Fruit fly (Drosophila melanogaster) whole organism, embryonic: ENCODE data around the gene Agpat4.
A peak's percentile ranks its signal among the peaks of the same experiment; 100 is the strongest.

Experiments
- Atf6 ChIP-seq: fragments of 200-800 bp; sonication (Bioruptor generic); IDR thresholded peaks from 2 replicates; pipeline ENCODE4 v1.3.6; 2022; ENCODE audit warnings: missing biosample characterization, missing genetic modification characterization
- B-H2 ChIP-seq: fragments of 200-800 bp; sonication (Bioruptor generic); optimal IDR thresholded peaks from 2 replicates; lab custom pipeline; 2018; ENCODE audit warnings: missing biosample characterization, mild to moderate bottlenecking, missing genetic modification characterization
- BEAF-32 ChIP-seq: fragments of 200-800 bp; sonication (Bioruptor generic); optimal IDR thresholded peaks from 3 replicates; lab custom pipeline; 2017; ENCODE audit warnings: missing biosample characterization, missing genetic modification characterization, mild to moderate bottlenecking, moderate library complexity, missing genetic modification reagents
- CG10321 ChIP-seq: fragments of 200-800 bp; sonication (Bioruptor generic); IDR thresholded peaks from 2 replicates; pipeline ENCODE4 v1.3.6; 2022; ENCODE audit warnings: missing biosample characterization, missing genetic modification characterization
- CG10543 ChIP-seq: fragments of 200-800 bp; sonication (Bioruptor generic); optimal IDR thresholded peaks from 3 replicates; lab custom pipeline; 2017; ENCODE audit warnings: missing biosample characterization, mild to moderate bottlenecking, missing genetic modification characterization, moderate library complexity
- CG12071 ChIP-seq: fragments of 200-800 bp; sonication (Bioruptor generic); optimal IDR thresholded peaks from 3 replicates; lab custom pipeline; 2018; ENCODE audit warnings: missing biosample characterization, mild to moderate bottlenecking, missing genetic modification characterization
- CG14050 ChIP-seq: fragments of 200-800 bp; sonication (Bioruptor generic); IDR thresholded peaks from 3 replicates; pipeline ENCODE4 v1.3.6; 2022; ENCODE audit warnings: missing biosample characterization, missing genetic modification characterization
- CG14441 ChIP-seq: fragments of 200-800 bp; sonication (Bioruptor generic); IDR thresholded peaks from 2 replicates; pipeline ENCODE4 v1.3.6; 2022; ENCODE audit warnings: missing biosample characterization, missing genetic modification characterization
- CG15696 ChIP-seq: fragments of 200-800 bp; sonication (Bioruptor generic); optimal IDR thresholded peaks from 2 replicates; lab custom pipeline; 2019; ENCODE audit warnings: missing biosample characterization, mild to moderate bottlenecking, missing genetic modification characterization, moderate library complexity
- CG1792 ChIP-seq: fragments of 200-800 bp; sonication (Bioruptor generic); optimal IDR thresholded peaks from 2 replicates; lab custom pipeline; 2016; ENCODE audit warnings: missing biosample characterization, missing genetic modification characterization
- CG18599 ChIP-seq: fragments of 200-800 bp; sonication (Bioruptor generic); optimal IDR thresholded peaks from 3 replicates; lab custom pipeline; 2017; ENCODE audit warnings: missing biosample characterization, missing genetic modification characterization, mild to moderate bottlenecking, moderate library complexity, missing genetic modification reagents
- CG2889 ChIP-seq: fragments of 200-800 bp; sonication (Bioruptor generic); IDR thresholded peaks from 3 replicates; pipeline ENCODE4 v1.3.6; 2022; ENCODE audit warnings: missing biosample characterization, missing genetic modification characterization
- CG30403 ChIP-seq: fragments of 200-800 bp; sonication (Bioruptor generic); optimal IDR thresholded peaks from 3 replicates; lab custom pipeline; 2016; ENCODE audit warnings: missing biosample characterization, missing genetic modification characterization
- CG31224 ChIP-seq: fragments of 200-800 bp; sonication (Bioruptor generic); IDR thresholded peaks from 2 replicates; pipeline ENCODE4 v1.3.6; 2022; ENCODE audit warnings: missing biosample characterization, missing genetic modification characterization
- CG3838 ChIP-seq: fragments of 200-800 bp; sonication (Bioruptor generic); optimal IDR thresholded peaks from 3 replicates; lab custom pipeline; 2016; ENCODE audit warnings: missing biosample characterization, missing genetic modification characterization
- CG42726 ChIP-seq: fragments of 200-800 bp; sonication (Bioruptor generic); IDR thresholded peaks from 2 replicates; pipeline ENCODE4 v1.3.6; 2022; ENCODE audit warnings: missing biosample characterization, missing genetic modification characterization; ENCODE audit not compliant: partially characterized antibody
- CG7357 ChIP-seq: fragments of 200-800 bp; sonication (Bioruptor generic); IDR thresholded peaks from 3 replicates; pipeline ENCODE4 v1.3.6; 2022; ENCODE audit warnings: missing biosample characterization, missing genetic modification characterization
- CG7839 ChIP-seq: fragments of 200-800 bp; sonication (Bioruptor generic); optimal IDR thresholded peaks from 3 replicates; lab custom pipeline; 2018; ENCODE audit warnings: missing biosample characterization, mild to moderate bottlenecking, missing genetic modification characterization, moderate library complexity
- CG8290 ChIP-seq, 3 experiments: fragments of 200-800 bp; sonication (Bioruptor generic); optimal IDR thresholded peaks; 2 replicates each; lab custom pipeline; 2016 to 2019; ENCODE audit warnings: missing biosample characterization in 3 of 3, missing genetic modification characterization in 3 of 3, mild to moderate bottlenecking in 2 of 3, moderate library complexity in 1 of 3
- CHES-1-like ChIP-seq: fragments of 200-800 bp; sonication (Bioruptor generic); optimal IDR thresholded peaks from 2 replicates; lab custom pipeline; 2016; ENCODE audit warnings: missing biosample characterization, missing genetic modification characterization
- CTCF ChIP-seq: fragments of 200-800 bp; sonication (Bioruptor generic); optimal IDR thresholded peaks from 2 replicates; lab custom pipeline; 2017; ENCODE audit warnings: missing biosample characterization, mild to moderate bottlenecking, missing genetic modification characterization, moderate library complexity
- Chrac-16 ChIP-seq: fragments of 200-800 bp; sonication (Bioruptor generic); optimal IDR thresholded peaks from 3 replicates; lab custom pipeline; 2016; ENCODE audit warnings: missing biosample characterization, missing genetic modification characterization
- CrebB ChIP-seq: fragments of 200-800 bp; sonication (Bioruptor generic); optimal IDR thresholded peaks from 3 replicates; lab custom pipeline; 2018; ENCODE audit warnings: missing biosample characterization, mild to moderate bottlenecking, missing genetic modification characterization
- D ChIP-seq, 2 experiments: fragments of 200-800 bp in 1 of 2; fragments of >200 bp in 1 of 2; sonication (Bioruptor generic) in 1 of 2; optimal IDR thresholded peaks; 2 replicates in 1 of 2; 3 replicates in 1 of 2; lab custom pipeline; 2017; ENCODE audit warnings: mild to moderate bottlenecking in 1 of 2, missing biosample characterization in 1 of 2, missing genetic modification characterization in 1 of 2, missing genetic modification reagents in 1 of 2
- Dll ChIP-seq: fragments of 200-800 bp; sonication (Bioruptor generic); IDR thresholded peaks from 4 replicates; pipeline ENCODE4 v1.3.6; 2022; ENCODE audit warnings: missing biosample characterization, missing genetic modification characterization; ENCODE audit not compliant: partially characterized antibody
- GATAe ChIP-seq: fragments of 200-800 bp; sonication (Bioruptor generic); conservative IDR thresholded peaks from 2 replicates; pipeline ENCODE4 v1.3.6; 2022; ENCODE audit warnings: missing biosample characterization, missing genetic modification characterization
- Hr3 ChIP-seq: fragments of 200-800 bp; sonication (Bioruptor generic); optimal IDR thresholded peaks from 3 replicates; lab custom pipeline; 2016; ENCODE audit warnings: missing biosample characterization, missing genetic modification characterization
- Pdp1 ChIP-seq, 2 experiments: fragments of 200-800 bp; sonication (Bioruptor generic); optimal IDR thresholded peaks; 3 replicates each; lab custom pipeline; 2016; ENCODE audit warnings: missing biosample characterization in 2 of 2, missing genetic modification characterization in 2 of 2, mild to moderate bottlenecking in 1 of 2, moderate library complexity in 1 of 2
- bigmax ChIP-seq: fragments of 200-800 bp; sonication (Bioruptor generic); optimal IDR thresholded peaks from 2 replicates; lab custom pipeline; 2018; ENCODE audit warnings: missing biosample characterization, mild to moderate bottlenecking, missing genetic modification characterization
- chinmo ChIP-seq: fragments of 200-800 bp; sonication (Bioruptor generic); IDR thresholded peaks from 4 replicates; pipeline ENCODE4 v1.3.6; 2022; ENCODE audit warnings: missing biosample characterization, missing genetic modification characterization; ENCODE audit not compliant: partially characterized antibody
- croc ChIP-seq: fragments of 200-800 bp; sonication (Bioruptor generic); conservative IDR thresholded peaks from 3 replicates; pipeline ENCODE4 v1.3.6; 2022; ENCODE audit warnings: missing biosample characterization, missing genetic modification characterization
- crp ChIP-seq, 2 experiments: fragments of 200-800 bp; sonication (Bioruptor generic); optimal IDR thresholded peaks; 2 replicates in 1 of 2; 3 replicates in 1 of 2; lab custom pipeline; 2017; ENCODE audit warnings: missing biosample characterization in 2 of 2, missing genetic modification characterization in 2 of 2, mild to moderate bottlenecking in 1 of 2, moderate library complexity in 1 of 2
- ems ChIP-seq: fragments of 200-800 bp; sonication (Bioruptor generic); optimal IDR thresholded peaks from 3 replicates; lab custom pipeline; 2016; ENCODE audit warnings: missing biosample characterization, missing genetic modification characterization
- exex ChIP-seq: fragments of 200-800 bp; sonication (Bioruptor generic); optimal IDR thresholded peaks from 4 replicates; lab custom pipeline; 2018; ENCODE audit warnings: missing biosample characterization, mild to moderate bottlenecking, missing genetic modification characterization, moderate library complexity
- maf-S ChIP-seq: fragments of 200-800 bp; sonication (Bioruptor generic); optimal IDR thresholded peaks from 2 replicates; lab custom pipeline; 2016; ENCODE audit warnings: missing biosample characterization, missing genetic modification characterization
- onecut ChIP-seq: fragments of 200-800 bp; sonication (Bioruptor generic); IDR thresholded peaks from 2 replicates; pipeline ENCODE4 v1.3.6; 2022; ENCODE audit warnings: missing biosample characterization, missing genetic modification characterization
- phol ChIP-seq: fragments of 200-800 bp; sonication (Bioruptor generic); optimal IDR thresholded peaks from 3 replicates; lab custom pipeline; 2018; ENCODE audit warnings: missing biosample characterization, mild to moderate bottlenecking, missing genetic modification characterization, moderate library complexity
- pita ChIP-seq: fragments of 200-800 bp; sonication (Bioruptor generic); optimal IDR thresholded peaks from 2 replicates; lab custom pipeline; 2017; ENCODE audit warnings: missing biosample characterization, mild to moderate bottlenecking, missing genetic modification characterization
- repo ChIP-seq: fragments of 200-800 bp; sonication (Bioruptor generic); optimal IDR thresholded peaks from 2 replicates; lab custom pipeline; 2016; ENCODE audit warnings: missing biosample characterization, missing genetic modification characterization
- scrt ChIP-seq: fragments of 200-800 bp; sonication (Bioruptor generic); optimal IDR thresholded peaks from 2 replicates; lab custom pipeline; 2018; ENCODE audit warnings: missing biosample characterization, mild to moderate bottlenecking, missing genetic modification characterization, moderate library complexity
- sd ChIP-seq: fragments of 200-800 bp; sonication (Bioruptor generic); optimal IDR thresholded peaks from 3 replicates; lab custom pipeline; 2018; ENCODE audit warnings: missing biosample characterization, mild to moderate bottlenecking, missing genetic modification characterization, moderate library complexity
- sug ChIP-seq: fragments of 200-800 bp; optimal IDR thresholded peaks from 2 replicates; lab custom pipeline; 2019; ENCODE audit warnings: missing biosample characterization, mild to moderate bottlenecking, missing genetic modification characterization, moderate library complexity
- tna ChIP-seq: fragments of 200-800 bp; sonication (Bioruptor generic); IDR thresholded peaks from 2 replicates; pipeline ENCODE4 v1.3.6; 2022; ENCODE audit warnings: missing biosample characterization, missing genetic modification characterization; ENCODE audit not compliant: partially characterized antibody
- trh ChIP-seq: fragments of 200-800 bp; sonication (Bioruptor generic); optimal IDR thresholded peaks from 2 replicates; lab custom pipeline; 2016; ENCODE audit warnings: missing biosample characterization, missing genetic modification characterization
- tx ChIP-seq: fragments of 200-800 bp; sonication (Bioruptor generic); optimal IDR thresholded peaks from 2 replicates; lab custom pipeline; 2016; ENCODE audit warnings: missing biosample characterization, missing genetic modification characterization
- vnd ChIP-seq: fragments of 200-800 bp; sonication (Bioruptor generic); IDR thresholded peaks from 3 replicates; pipeline ENCODE4 v1.3.6; 2022; ENCODE audit warnings: missing biosample characterization, missing genetic modification characterization; ENCODE audit not compliant: partially characterized antibody
- z ChIP-seq: fragments of 200-800 bp; sonication (Bioruptor generic); IDR thresholded peaks from 3 replicates; pipeline ENCODE4 v1.3.6; 2022; ENCODE audit warnings: missing biosample characterization, missing genetic modification characterization

The Agpat4 gene

DNA sequence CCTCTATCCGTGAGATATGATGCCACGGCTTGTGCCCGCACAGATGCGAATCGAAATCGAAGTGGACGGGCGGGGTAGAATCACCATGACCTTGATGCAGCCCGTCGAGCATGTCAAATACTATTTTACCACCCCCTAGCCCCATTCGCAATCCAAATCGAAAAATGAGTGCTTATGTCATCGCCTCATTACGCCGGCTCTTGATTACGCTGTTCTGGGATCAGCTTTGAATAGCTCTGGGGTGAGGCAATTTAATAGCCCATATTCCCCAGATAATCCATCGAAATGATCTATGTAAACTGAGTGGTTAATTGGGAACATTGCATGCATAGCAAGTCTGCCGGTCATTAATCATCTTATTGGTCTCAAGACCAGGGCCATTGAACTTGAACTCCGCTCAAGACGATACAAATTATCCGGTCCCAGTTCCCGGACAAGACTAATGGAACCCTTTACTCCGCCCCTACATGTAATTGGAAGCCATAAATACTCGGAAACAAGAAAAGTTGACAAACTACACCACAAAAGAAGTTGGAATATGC lies 24.1 kb downstream of the Agpat4 start:
- TF ChIP-seq repo (GFP tag; lab: Kevin White, UChicago): no peak
- peak in 1 of 2 experiments; percentile 90 for TF ChIP-seq Pdp1 (GFP tag; optimal IDR thresholded peaks at IDR 0.05; lab: Kevin White, UChicago)
- no peak for TF ChIP-seq bigmax (GFP tag; lab: Kevin White, UChicago)
- TF ChIP-seq sd (tag; lab: Kevin White, UChicago): no peak
- TF ChIP-seq Chrac-16 (GFP tag; lab: Kevin White, UChicago): no peak
- no peak for TF ChIP-seq CG7839 (tag; lab: Kevin White, UChicago)
- no peak for TF ChIP-seq tx
- TF ChIP-seq CG2889 (GFP tag; lab: Robert Waterston, UW): no peak
- TF ChIP-seq tna (GFP tag; lab: Robert Waterston, UW): no peak
- no peak for TF ChIP-seq CG14050 (GFP tag; lab: Robert Waterston, UW)
- TF ChIP-seq CG14441 (GFP tag; lab: Robert Waterston, UW): 0 out of 2 replicates have a peak, but pooled peaks have one; percentile 34
- TF ChIP-seq D (optimal IDR thresholded peaks at IDR 0.05; lab: Kevin White, UChicago): no peak
- no peak for TF ChIP-seq D (GFP tag; optimal IDR thresholded peaks at IDR 0.05; lab: Kevin White, UChicago)
- TF ChIP-seq z (GFP tag; lab: Robert Waterston, UW): no peak

DNA sequence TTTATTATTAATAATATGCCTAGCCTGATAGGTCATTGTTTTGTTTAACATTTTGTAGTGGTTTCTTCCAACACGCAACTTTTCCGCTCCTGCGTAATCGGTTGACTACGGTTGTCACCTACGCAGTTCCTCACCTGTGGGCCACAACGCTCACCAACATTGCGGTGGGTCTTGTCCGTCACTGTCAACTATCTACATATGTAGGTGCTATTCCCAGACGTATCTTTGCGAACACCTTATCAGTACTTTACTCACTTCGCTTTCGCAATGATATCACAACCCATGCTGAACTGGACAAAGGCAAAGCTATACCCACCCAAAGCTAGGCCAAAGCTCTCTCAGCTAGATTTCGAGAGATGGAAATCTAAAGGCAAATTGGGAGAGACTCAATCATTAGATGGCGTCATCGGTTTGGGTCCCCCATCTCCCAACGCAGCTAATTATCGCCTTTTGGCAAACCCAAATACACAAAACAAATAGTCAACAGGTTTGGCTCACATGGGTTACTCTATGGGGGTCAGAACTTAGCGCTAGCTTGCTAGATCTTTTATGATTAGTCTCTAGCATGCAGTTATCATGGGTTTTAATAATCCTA lies 25.1 kb downstream of the Agpat4 start:
- TF ChIP-seq BEAF-32: no peak
- no peak for TF ChIP-seq CG30403 (GFP tag; lab: Kevin White, UChicago)
- no peak for TF ChIP-seq vnd (GFP tag; lab: Robert Waterston, UW)
- TF ChIP-seq CTCF (GFP tag; lab: Kevin White, UChicago): no peak
- no peak for TF ChIP-seq trh (GFP tag; lab: Kevin White, UChicago)
- no peak for TF ChIP-seq pita (GFP tag; lab: Kevin White, UChicago)
- peak; percentile 46 for TF ChIP-seq B-H2 (GFP tag; lab: Kevin White, UChicago)
- no peak for TF ChIP-seq CG1792
- TF ChIP-seq CG10543 (GFP tag; lab: Kevin White, UChicago): peak; percentile 11
- TF ChIP-seq Hr3: no peak
- TF ChIP-seq CG15696 (tag; lab: Kevin White, UChicago): no peak
- TF ChIP-seq Atf6: peak; percentile 50; the same call in 1 of the 2 replicates
- TF ChIP-seq CG10321 (GFP tag; lab: Robert Waterston, UW): 0 out of 2 replicates have a peak, but pooled peaks have one; percentile 17
- no peak for TF ChIP-seq CG8290 (GFP tag; optimal IDR thresholded peaks at IDR 0.05; lab: Kevin White, UChicago)
- TF ChIP-seq CG8290 (tag; optimal IDR thresholded peaks at IDR 0.05; lab: Kevin White, UChicago): peak in 1 of 2 experiments; percentile 48
- no peak for TF ChIP-seq phol (tag; lab: Kevin White, UChicago)
- TF ChIP-seq exex (tag; lab: Kevin White, UChicago): peak; percentile 87
- no peak for TF ChIP-seq CrebB (tag; lab: Kevin White, UChicago)
- TF ChIP-seq CG7357 (GFP tag; lab: Robert Waterston, UW): no peak
- no peak for TF ChIP-seq CG3838
- TF ChIP-seq croc (GFP tag; lab: Robert Waterston, UW): no peak
- TF ChIP-seq Pdp1 (GFP tag; optimal IDR thresholded peaks at IDR 0.05; lab: Kevin White, UChicago): peak in 1 of 2 experiments; percentile 49
- no peak for TF ChIP-seq CG18599 (GFP tag; lab: Kevin White, UChicago)
- no peak for TF ChIP-seq onecut
- no peak for TF ChIP-seq ems (GFP tag; lab: Kevin White, UChicago)
- TF ChIP-seq scrt (GFP tag; lab: Kevin White, UChicago): peak; percentile 49
- TF ChIP-seq GATAe (GFP tag; lab: Robert Waterston, UW): 0 out of 2 replicates have a peak, but pooled peaks have one; percentile 15
- no peak for TF ChIP-seq Dll (GFP tag; lab: Robert Waterston, UW)
- TF ChIP-seq CG42726: no peak
- TF ChIP-seq maf-S (GFP tag; lab: Kevin White, UChicago): no peak
- TF ChIP-seq CG31224 (GFP tag; lab: Robert Waterston, UW): peak; percentile 74
- TF ChIP-seq sug: peak; percentile 99
- no peak for TF ChIP-seq CG12071 (GFP tag; lab: Kevin White, UChicago)
- TF ChIP-seq crp (GFP tag; optimal IDR thresholded peaks at IDR 0.05; lab: Kevin White, UChicago): no peak
- TF ChIP-seq chinmo (GFP tag; lab: Robert Waterston, UW): peak; percentile 83; the same call in 2 of the 4 replicates
- TF ChIP-seq CHES-1-like (GFP tag; lab: Kevin White, UChicago): no peak
